Fruit fly (Drosophila melanogaster): ENCODE results near the gene Uro.

Gene Uro

dm6 chr2L:7781165-7781564 lies 1.3 kb downstream of the Uro start, which contains the start of gene CG7164:
Gene CG7164, plus strand, starts transcription at chr2L:7781465.
- TF ChIP-seq CG8478 (optimal IDR thresholded peaks at IDR 0.05) (no peak), CTCF (optimal IDR thresholded peaks at IDR 0.05) (no peak)

DNA sequence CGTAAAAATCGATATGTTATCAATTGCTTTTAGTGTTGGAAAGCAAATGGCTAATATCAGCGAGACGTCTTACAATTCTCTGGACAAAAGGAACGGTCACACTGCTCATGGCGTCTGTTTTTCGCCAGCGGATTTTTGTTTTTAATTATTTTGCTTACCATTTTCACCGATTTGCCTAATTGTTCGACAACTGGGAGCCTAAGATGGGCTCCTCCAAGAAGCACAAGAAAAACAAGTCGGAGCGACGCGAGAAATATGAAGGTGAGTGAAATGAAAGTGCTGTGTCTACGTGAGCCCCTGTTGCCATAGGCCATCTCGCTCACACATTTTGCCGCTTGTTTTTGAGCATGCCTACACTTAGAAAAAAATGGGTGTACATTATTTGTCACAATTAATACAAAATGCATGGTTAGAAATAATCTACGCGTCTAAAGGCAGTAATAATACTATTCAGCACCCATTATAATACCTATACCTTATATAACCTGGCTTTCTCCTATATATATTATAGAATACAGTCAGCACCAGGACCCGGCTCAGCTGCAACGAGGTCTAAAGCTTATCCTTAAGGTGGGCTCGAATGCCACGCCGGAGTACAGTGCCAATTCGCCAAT lies 3.0 kb downstream of the Uro start, which contains the start of gene Brd7-9:
Gene Brd7-9 (plus strand): TSS at position 78 of the 614 bp plus-strand sequence.
- no peak for TF ChIP-seq CTCF (optimal IDR thresholded peaks at IDR 0.05)
- no peak for TF ChIP-seq CG8478 (optimal IDR thresholded peaks at IDR 0.05)

dm6 chr2L:7788952-7789466 lies 9.1 kb downstream of the Uro start:
- no peak for TF ChIP-seq CG8478 (optimal IDR thresholded peaks at IDR 0.05)
- TF ChIP-seq CTCF (optimal IDR thresholded peaks at IDR 0.05) = no peak

DNA sequence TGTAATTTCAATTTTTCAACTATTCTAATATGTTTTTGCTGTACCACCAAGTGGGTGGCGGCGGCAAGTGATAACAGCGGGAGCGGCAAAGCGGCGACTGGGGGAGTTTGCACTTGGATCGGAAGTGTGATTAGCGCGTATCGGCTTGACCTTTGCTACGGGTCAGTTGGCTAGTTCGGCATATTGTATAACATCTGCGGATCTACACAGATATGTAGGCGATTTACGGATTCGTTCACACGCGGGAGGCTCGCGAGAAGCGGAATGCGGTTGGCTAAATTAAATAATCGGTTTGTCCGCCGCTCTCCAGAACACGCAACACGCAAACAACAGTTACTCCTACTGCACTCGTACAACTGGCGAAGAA lies 10.2 kb downstream of the Uro start:
- no peak for TF ChIP-seq CTCF (optimal IDR thresholded peaks at IDR 0.05)
- TF ChIP-seq CG8478 (optimal IDR thresholded peaks at IDR 0.05) = no peak

DNA sequence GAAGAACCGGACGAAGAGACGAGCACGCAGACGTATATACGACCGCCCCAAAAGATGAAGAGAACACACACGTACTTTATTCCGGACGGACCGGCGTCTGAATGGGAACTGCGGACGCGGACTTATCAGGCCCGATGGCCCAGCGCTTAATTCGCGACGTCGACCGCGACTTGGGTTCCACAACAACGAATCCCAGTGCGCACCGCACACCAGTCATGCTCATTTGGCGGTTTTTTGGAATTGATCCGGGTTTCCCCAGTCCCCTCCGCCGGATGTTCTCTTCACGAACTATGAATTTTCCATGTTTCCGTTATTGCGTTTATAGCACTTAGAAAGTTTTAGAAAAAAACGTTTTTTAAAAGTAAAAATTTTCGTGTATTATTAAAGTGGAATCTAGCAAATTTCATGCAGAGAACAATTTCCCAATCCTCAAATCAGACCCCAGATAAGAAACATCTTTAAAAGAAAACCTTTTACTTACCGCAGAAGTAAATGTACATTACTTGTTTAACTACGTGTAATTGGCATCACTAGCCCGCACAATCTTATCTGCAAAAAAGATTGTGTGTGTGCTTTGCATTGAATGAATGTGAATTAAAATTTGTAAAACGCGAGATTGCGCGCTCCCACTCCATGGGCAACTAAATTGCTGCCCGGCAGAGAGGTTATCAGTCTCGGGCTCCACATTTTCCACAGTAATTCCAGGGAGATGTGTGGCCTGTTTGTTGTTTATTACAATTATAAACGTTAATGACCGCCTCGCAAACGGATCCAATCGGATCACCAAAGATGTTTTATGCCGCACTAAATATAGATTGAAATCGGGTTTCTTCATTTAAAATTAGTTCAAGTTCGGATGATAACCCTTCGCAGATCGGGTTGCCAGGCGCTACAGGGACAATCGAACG lies 10.8 kb downstream of the Uro start, which contains the start of gene CG7149:
Gene CG7149 (minus strand): TSS at position 110 of the 908 bp plus-strand sequence.
- no peak for TF ChIP-seq CG8478 (optimal IDR thresholded peaks at IDR 0.05)
- TF ChIP-seq CTCF (optimal IDR thresholded peaks at IDR 0.05) = no peak

DNA sequence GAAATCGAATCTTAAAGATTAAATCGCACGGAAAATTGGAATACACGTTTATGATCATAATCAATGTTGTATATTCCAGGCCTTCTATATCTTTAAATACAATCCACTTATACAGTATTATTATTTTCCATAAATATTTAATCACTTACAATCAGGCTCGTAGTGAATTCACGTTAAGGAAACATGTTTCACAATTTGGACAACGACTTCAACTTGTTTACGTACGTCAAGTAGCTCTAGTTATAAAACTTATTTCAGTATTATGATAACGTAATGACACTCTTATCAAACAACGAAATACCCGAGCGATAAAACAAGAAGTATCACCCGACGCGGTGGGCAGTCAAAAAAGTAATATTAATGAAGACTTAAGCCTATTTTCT lies 11.5 kb downstream of the Uro start:
- TF ChIP-seq CG8478 (optimal IDR thresholded peaks at IDR 0.05) (no peak), CTCF (optimal IDR thresholded peaks at IDR 0.05) (no peak)

DNA sequence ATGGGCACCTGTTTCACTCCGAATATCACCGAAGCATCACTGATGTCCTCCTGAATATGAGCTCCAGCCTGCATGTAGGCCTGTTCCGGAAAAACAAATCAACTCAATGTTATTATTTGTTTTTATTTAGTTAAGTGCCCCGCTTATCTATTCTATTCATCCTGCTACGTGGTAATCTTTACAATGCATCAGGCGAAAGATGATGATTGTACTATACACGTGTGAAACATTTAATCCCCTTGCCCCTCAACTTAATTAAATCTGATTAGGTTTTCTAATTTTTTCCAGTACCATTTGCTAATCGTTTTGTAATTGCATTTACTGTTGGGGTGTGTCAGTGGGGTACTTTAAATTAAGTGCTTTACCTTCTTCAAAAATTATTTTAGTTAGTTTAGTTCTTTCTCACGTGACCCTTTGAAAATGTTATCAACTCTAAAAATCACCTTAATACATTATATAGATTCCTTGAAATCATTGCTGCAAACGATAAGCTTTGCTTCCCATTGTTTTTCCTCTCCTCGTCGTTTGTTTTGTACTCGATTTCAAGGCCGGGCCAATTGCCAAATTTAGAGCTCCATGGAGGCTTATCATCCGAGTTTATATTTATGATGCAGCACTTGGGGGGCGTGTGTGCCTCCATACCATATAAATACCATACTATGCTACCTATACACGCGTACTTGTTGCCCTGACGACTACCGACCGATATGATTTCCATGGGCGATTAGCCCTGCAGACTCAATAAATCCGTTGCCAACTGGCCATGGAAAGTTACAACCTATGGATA lies 15.0 kb downstream of the Uro start:
- TF ChIP-seq CTCF (optimal IDR thresholded peaks at IDR 0.05) = no peak
- no peak for TF ChIP-seq CG8478 (optimal IDR thresholded peaks at IDR 0.05)

- TF ChIP-seq CTCF (optimal IDR thresholded peaks at IDR 0.05) = no peak
- TF ChIP-seq CG8478 (optimal IDR thresholded peaks at IDR 0.05) = no peak
Observed at dm6 chr2L:7795859-7796258, 16.0 kb downstream of the Uro start, which contains the start of gene LKRSDH. Gene LKRSDH, minus strand, starts transcription at chr2L:7795959.

dm6 chr2L:7799804-7800433 lies 20.0 kb downstream of the Uro start, which contains the start of the genes Herp and r2d2:
Gene Herp, minus strand, starts transcription at chr2L:7800058.
Gene r2d2, plus strand, starts transcription at chr2L:7800147.
- TF ChIP-seq CG8478 (optimal IDR thresholded peaks at IDR 0.05) (no peak), CTCF (optimal IDR thresholded peaks at IDR 0.05) (peak in 1 of 2 experiments; percentile 17)

dm6 chr2L:7807563-7807962 lies 27.7 kb downstream of the Uro start:
- TF ChIP-seq CTCF (optimal IDR thresholded peaks at IDR 0.05) (no peak), CG8478 (optimal IDR thresholded peaks at IDR 0.05) (no peak)

DNA sequence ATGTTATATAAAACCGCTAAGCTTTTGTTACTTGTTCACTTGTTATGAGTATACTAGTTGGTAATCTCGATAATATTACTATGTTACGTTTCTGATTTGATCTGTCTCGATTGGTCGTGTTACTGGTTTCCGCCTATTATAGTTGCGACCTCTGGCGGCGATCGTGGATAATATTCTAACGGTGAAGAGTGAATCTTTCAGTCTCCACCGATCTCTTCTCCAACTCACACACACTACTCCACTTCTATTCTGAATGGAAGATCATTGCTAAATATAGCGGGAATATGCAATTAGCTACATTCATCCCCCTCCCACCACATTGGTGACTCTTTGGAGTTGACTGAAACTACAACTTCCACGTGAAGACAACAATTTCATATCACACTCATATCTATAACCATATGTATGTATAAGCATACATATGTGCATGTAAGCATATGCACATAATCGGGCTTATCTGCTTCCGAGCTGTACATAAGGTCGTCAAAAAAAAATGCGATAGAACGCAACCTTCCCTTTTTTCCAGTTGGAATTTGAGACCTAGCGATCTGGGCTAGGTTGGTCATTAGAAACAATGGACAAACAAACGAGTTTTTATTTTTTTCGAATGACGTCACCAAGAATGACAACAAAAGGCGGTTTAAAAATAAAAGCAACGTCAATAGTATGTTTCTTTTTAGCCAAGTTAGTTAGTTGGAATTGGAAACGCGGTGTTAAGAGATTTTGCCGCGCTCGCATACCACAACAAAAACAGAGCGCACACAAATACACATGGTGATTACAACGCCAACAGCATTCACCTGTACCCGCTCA lies 29.2 kb downstream of the Uro start:
- TF ChIP-seq CG8478 (optimal IDR thresholded peaks at IDR 0.05) (no peak), CTCF (optimal IDR thresholded peaks at IDR 0.05) (peak; percentile 73 to 76)

DNA sequence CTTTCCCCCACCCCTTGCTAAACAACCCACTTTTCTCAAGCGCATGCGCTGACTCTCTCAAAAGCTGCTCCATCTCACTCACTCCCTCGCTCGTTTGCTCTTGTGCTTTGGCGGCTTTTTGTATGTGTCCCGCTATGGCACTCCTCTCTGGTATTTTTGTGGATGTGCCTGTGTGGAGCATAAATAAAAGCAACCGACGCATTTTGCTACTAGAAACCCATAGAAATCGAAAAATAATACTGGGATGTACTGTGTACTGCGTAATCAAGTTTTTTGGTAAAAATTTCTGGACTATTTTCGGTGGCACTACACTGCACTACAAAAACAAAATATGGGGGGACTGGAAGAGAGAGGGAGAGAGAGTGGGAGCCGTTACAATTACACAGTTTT lies 29.8 kb downstream of the Uro start:
- TF ChIP-seq CTCF (optimal IDR thresholded peaks at IDR 0.05) = no peak
- TF ChIP-seq CG8478 (optimal IDR thresholded peaks at IDR 0.05) = no peak

DNA sequence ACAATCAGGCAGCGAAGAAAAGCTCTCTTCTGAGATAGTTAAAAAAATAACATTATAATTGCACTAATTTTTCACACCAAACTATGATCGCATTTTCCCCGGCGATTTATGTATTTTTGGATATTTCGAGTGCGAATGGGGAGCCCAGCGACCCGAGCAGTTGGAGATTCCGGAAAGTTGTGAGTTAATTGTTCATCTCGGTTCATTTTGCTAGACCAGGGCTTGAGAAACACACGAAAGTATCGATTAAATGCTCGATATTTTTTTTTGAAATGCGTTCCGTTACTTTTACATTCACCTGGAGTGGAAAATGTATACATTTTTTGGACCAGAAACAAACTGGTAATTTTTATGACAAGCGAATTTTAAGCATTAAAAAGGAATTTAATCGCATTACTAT lies 30.6 kb downstream of the Uro start, which contains the start of gene Cdc14:
Gene Cdc14 (minus strand): TSS at position 185 of the 400 bp plus-strand sequence.
- TF ChIP-seq CG8478 (optimal IDR thresholded peaks at IDR 0.05) (no peak), CTCF (optimal IDR thresholded peaks at IDR 0.05) (peak in 1 of 2 experiments; percentile 1)

Data from S2 (cell line).